Fruit fly (Drosophila melanogaster): ENCODE results near the gene pst.

The pst gene

dm6 chr3L:7328567-7329253 is 31.4 kb downstream of the pst start, which contains the start of the genes mrva, CG42307 and mus312 (continued):
- TF ChIP-seq abd-A (tag; optimal IDR thresholded peaks at IDR 0.05) (no peak), CG10147 (GFP tag; optimal IDR thresholded peaks at IDR 0.05) (peak; percentile 91), Sox102F (GFP tag; optimal IDR thresholded peaks at IDR 0.05) (no peak), dati (GFP tag; IDR thresholded peaks at IDR 0.05) (no peak), CG8924 (tag; optimal IDR thresholded peaks at IDR 0.05) (peak; percentile 96), Doc2 (GFP tag; IDR thresholded peaks at IDR 0.05) (no peak), CG7987 (GFP tag; optimal IDR thresholded peaks at IDR 0.05) (peak; percentile 31), lilli (GFP tag; optimal IDR thresholded peaks at IDR 0.05) (peak; percentile 78), CG1024 (GFP tag; IDR thresholded peaks at IDR 0.05) (no peak), CG11723 (GFP tag; optimal IDR thresholded peaks at IDR 0.05) (peak; percentile 69), twi (tag; optimal IDR thresholded peaks at IDR 0.05) (peak; percentile 91), CG33213 (GFP tag; optimal IDR thresholded peaks at IDR 0.05) (peak; percentile 44), toy (GFP tag; IDR thresholded peaks at IDR 0.05) (peak; percentile 59; the same call in 1 of the 2 replicates), bsh (GFP tag; optimal IDR thresholded peaks at IDR 0.05) (peak in 1 of 2 experiments; percentile 92), Ets97D (GFP tag; optimal IDR thresholded peaks at IDR 0.05) (peak; percentile 52), sc (optimal IDR thresholded peaks at IDR 0.05) (no peak), sc (GFP tag; optimal IDR thresholded peaks at IDR 0.05) (no peak), CG11085 (GFP tag; IDR thresholded peaks at IDR 0.05) (peak; percentile 71), scrt (GFP tag; optimal IDR thresholded peaks at IDR 0.05) (peak; percentile 92), Deaf1 (tag; optimal IDR thresholded peaks at IDR 0.05) (no peak), cad (GFP tag; optimal IDR thresholded peaks at IDR 0.05) (no peak), CG7357 (GFP tag; IDR thresholded peaks at IDR 0.05) (peak; percentile 79), Rfx (GFP tag; IDR thresholded peaks at IDR 0.05) (peak; percentile 88), Usf (GFP tag; optimal IDR thresholded peaks at IDR 0.05) (peak; percentile 73), Hr51 (GFP tag; optimal IDR thresholded peaks at IDR 0.05) (peak in 1 of 2 experiments; percentile 54), tio (GFP tag; optimal IDR thresholded peaks at IDR 0.05) (no peak), bab2 (GFP tag; optimal IDR thresholded peaks at IDR 0.05) (peak; percentile 41), kay (GFP tag; optimal IDR thresholded peaks at IDR 0.05) (peak; percentile 81), CG33557 (GFP tag; optimal IDR thresholded peaks at IDR 0.05) (peak; percentile 93), Antp (GFP tag; optimal IDR thresholded peaks at IDR 0.05) (peak; percentile 39), CG11398 (GFP tag; optimal IDR thresholded peaks at IDR 0.05) (no peak), ase (GFP tag; IDR thresholded peaks at IDR 0.05) (peak; percentile 64; the same call in 2 of the 3 replicates), CG6765 (GFP tag; optimal IDR thresholded peaks at IDR 0.05) (peak; percentile 89), CG10267 (tag; optimal IDR thresholded peaks at IDR 0.05) (peak; percentile 86), mld (GFP tag; IDR thresholded peaks at IDR 0.05; ENCODE audit: partially characterized antibody) (no peak), dimm (GFP tag; IDR thresholded peaks at IDR 0.05) (no peak), E2f1 (GFP tag; IDR thresholded peaks at IDR 0.05) (peak; percentile 84), gcm2 (GFP tag; optimal IDR thresholded peaks at IDR 0.05) (no peak), psq (GFP tag; optimal IDR thresholded peaks at IDR 0.05) (peak; percentile 68), TFAM (GFP tag; optimal IDR thresholded peaks at IDR 0.05) (no peak), Oaz (GFP tag; IDR thresholded peaks at IDR 0.05) (peak; percentile 78), Nf-YA (GFP tag; IDR thresholded peaks at IDR 0.05) (peak; percentile 46; the same call in 1 of the 2 replicates), CG17568 (GFP tag; optimal IDR thresholded peaks at IDR 0.05) (no peak), sens-2 (GFP tag; IDR thresholded peaks at IDR 0.05) (peak; percentile 43; the same call in 1 of the 2 replicates), CG15011 (GFP tag; optimal IDR thresholded peaks at IDR 0.05) (no peak), CG5180 (GFP tag; optimal IDR thresholded peaks at IDR 0.05) (no peak), Camta (GFP tag; optimal IDR thresholded peaks at IDR 0.05) (peak; percentile 50), slp2 (GFP tag; optimal IDR thresholded peaks at IDR 0.05) (peak; percentile 38), Hr3 (GFP tag; optimal IDR thresholded peaks at IDR 0.05) (peak; percentile 90), CG13775 (GFP tag; optimal IDR thresholded peaks at IDR 0.05) (peak; percentile 93)

Data from whole organism, embryonic.